Worm (Caenorhabditis elegans) whole organism, mixed stage, embryonic: ENCODE measurements around the gene mppb-1.

Source experiments
- ces-1 ChIP-seq: fragments of 150-350 bp; optimal IDR thresholded peaks from 2 replicates; lab custom pipeline; 2014; ENCODE audit warnings: missing biosample characterization, missing genetic modification reagents, missing genetic modification characterization
- nhr-12 ChIP-seq: fragments of 150-350 bp; optimal IDR thresholded peaks from 2 replicates; lab custom pipeline; 2014; ENCODE audit warnings: missing biosample characterization, missing genetic modification characterization
- nhr-76 ChIP-seq: sonication (generic microtip); optimal IDR thresholded peaks from 2 replicates; lab custom pipeline; 2017; ENCODE audit warnings: missing biosample characterization, missing genetic modification characterization
- snpc-4 ChIP-seq: fragments of 150-350 bp; optimal IDR thresholded peaks from 2 replicates; lab custom pipeline; 2014; ENCODE audit warnings: missing biosample characterization, missing genetic modification characterization
- unc-39 ChIP-seq: fragments of 150-350 bp; optimal IDR thresholded peaks from 2 replicates; lab custom pipeline; 2014; ENCODE audit warnings: missing biosample characterization, missing genetic modification characterization
- unc-62 ChIP-seq: fragments of 150-350 bp; optimal IDR thresholded peaks from 2 replicates; lab custom pipeline; 2014; ENCODE audit warnings: missing biosample characterization, missing genetic modification reagents, missing genetic modification characterization

DNA sequence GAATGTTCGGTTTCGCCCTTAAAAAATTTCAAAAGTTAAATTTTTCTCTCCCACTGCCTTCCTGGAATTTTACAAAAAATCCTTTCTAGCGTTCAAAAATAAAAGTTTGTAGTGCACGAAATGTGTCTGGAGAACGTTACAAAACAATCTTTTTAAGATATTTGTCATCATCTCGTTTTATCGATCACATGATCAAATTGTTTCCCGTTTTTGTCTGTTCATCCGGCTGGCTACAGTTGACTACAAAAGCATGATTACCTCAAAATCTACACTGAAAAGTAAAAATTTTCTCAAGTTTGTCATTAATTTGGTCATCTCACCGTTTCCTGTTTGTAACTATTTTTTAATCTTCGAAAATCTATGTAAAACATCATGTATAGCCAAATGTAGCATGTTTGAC is 23.4 kb upstream of the mppb-1 start:
- no peak for TF ChIP-seq nhr-76
- TF ChIP-seq ces-1 (GFP tag; lab: Kevin White, UChicago): no peak
- TF ChIP-seq unc-39 (tag; lab: Kevin White, UChicago): no peak
- no peak for TF ChIP-seq unc-62
- no peak for TF ChIP-seq nhr-12 (tag; lab: Kevin White, UChicago)
- no peak for TF ChIP-seq snpc-4 (tag; lab: Kevin White, UChicago)
